Fruit fly (Drosophila melanogaster): ENCODE measurements around the gene bel.

Gene bel

DNA sequence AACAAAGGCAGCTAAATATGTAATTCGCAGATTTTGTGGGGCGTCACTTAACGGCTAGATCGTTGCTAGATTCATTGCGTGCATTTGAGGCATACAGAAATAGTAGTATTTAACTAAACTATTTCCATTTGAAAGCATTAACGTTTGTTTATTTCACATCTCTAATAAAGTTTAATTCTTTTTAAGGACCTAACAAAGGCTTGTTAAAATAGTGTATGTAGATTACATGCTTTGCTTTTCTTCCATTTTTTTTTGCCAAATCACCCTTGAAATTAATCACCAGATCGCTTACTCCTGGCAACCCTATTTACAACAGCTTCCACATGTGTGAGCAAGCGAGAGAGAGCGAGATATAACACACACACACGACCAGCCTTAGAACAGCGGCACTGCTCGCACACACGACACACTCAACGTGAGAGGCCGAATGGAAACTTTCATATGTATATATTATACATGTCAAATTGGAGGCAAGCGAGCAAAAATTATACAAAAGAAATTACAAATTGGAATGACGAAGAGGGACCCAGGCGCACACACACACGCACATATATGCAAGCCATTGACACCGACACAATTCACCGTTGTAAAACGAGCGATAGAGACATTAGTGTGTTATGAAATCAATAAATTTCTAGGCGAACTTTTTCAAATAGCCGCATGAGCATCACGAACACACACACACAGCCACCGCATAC, 1.2 kb downstream of the bel start (continued):
- TF ChIP-seq sug (tag; optimal IDR thresholded peaks at IDR 0.05) (peak; percentile 59), CG14441 (GFP tag; IDR thresholded peaks at IDR 0.05) (peak; percentile 65), vfl (GFP tag; optimal IDR thresholded peaks at IDR 0.05) (no peak), sqz (GFP tag; optimal IDR thresholded peaks at IDR 0.05) (peak; percentile 78), org-1 (GFP tag; optimal IDR thresholded peaks at IDR 0.05) (peak; percentile 52), CG17802 (tag; optimal IDR thresholded peaks at IDR 0.05) (no peak), luna (GFP tag; optimal IDR thresholded peaks at IDR 0.05) (peak; percentile 5), h (optimal IDR thresholded peaks at IDR 0.05) (no peak), Adf1 (GFP tag; IDR thresholded peaks at IDR 0.05) (peak; percentile 42; the same call in 1 of the 2 replicates), CG8290 (GFP tag; optimal IDR thresholded peaks at IDR 0.05) (peak; percentile 37), CG8290 (tag; optimal IDR thresholded peaks at IDR 0.05) (peak in 1 of 2 experiments; percentile 86), HmgD (GFP tag; optimal IDR thresholded peaks at IDR 0.05) (peak; percentile 1), ems (GFP tag; optimal IDR thresholded peaks at IDR 0.05) (peak; percentile 29), Camta (GFP tag; optimal IDR thresholded peaks at IDR 0.05) (peak; percentile 64), Sry-β (GFP tag; optimal IDR thresholded peaks at IDR 0.05) (no peak), Deaf1 (tag; optimal IDR thresholded peaks at IDR 0.05) (peak; percentile 76), crc (GFP tag; optimal IDR thresholded peaks at IDR 0.05) (peak; percentile 22), CrebB (tag; optimal IDR thresholded peaks at IDR 0.05) (no peak), kah (GFP tag; optimal IDR thresholded peaks at IDR 0.05) (peak; percentile 41), CG5953 (GFP tag; IDR thresholded peaks at IDR 0.05) (peak; percentile 42; the same call in 1 of the 2 replicates), onecut (GFP tag; IDR thresholded peaks at IDR 0.05) (peak; percentile 51), corto (GFP tag; optimal IDR thresholded peaks at IDR 0.05) (no peak), CG4424 (GFP tag; optimal IDR thresholded peaks at IDR 0.05) (peak; percentile 35), GATAe (GFP tag; conservative IDR thresholded peaks at IDR 0.05) (no peak), phol (tag; optimal IDR thresholded peaks at IDR 0.05) (peak; percentile 55), cg (GFP tag; optimal IDR thresholded peaks at IDR 0.05) (peak; percentile 96), Ada2b (GFP tag; IDR thresholded peaks at IDR 0.05) (peak; percentile 46; the same call in 1 of the 2 replicates), trem (tag; optimal IDR thresholded peaks at IDR 0.05) (no peak), Hmr (GFP tag; optimal IDR thresholded peaks at IDR 0.05) (peak; percentile 77), CG10431 (GFP tag; optimal IDR thresholded peaks at IDR 0.05) (peak; percentile 66), sima (GFP tag; optimal IDR thresholded peaks at IDR 0.05) (no peak), CG3838 (GFP tag; optimal IDR thresholded peaks at IDR 0.05) (peak; percentile 37), vvl (GFP tag; IDR thresholded peaks at IDR 0.05) (peak; percentile 73), gce (GFP tag; IDR thresholded peaks at IDR 0.05) (peak; percentile 55; the same call in 1 of the 3 replicates), Dref (GFP tag; IDR thresholded peaks at IDR 0.05) (0 out of 2 replicates have a peak, but pooled peaks have one; percentile 2), Nf-YC (tag; optimal IDR thresholded peaks at IDR 0.05) (peak; percentile 65), CG32767 (GFP tag; IDR thresholded peaks at IDR 0.05) (peak; percentile 70), nerfin-2 (GFP tag; IDR thresholded peaks at IDR 0.05; ENCODE audit: partially characterized antibody) (no peak), HLH4C (GFP tag; IDR thresholded peaks at IDR 0.05; ENCODE audit: partially characterized antibody) (no peak), HLHmδ (GFP tag; optimal IDR thresholded peaks at IDR 0.05) (no peak), Ets65A (GFP tag) (no peak), crol (GFP tag; IDR thresholded peaks at IDR 0.05) (no peak), gcm (GFP tag; optimal IDR thresholded peaks at IDR 0.05) (no peak), CG12769 (tag; optimal IDR thresholded peaks at IDR 0.05) (peak; percentile 64), CG6813 (GFP tag; optimal IDR thresholded peaks at IDR 0.05) (peak; percentile 57), CG11723 (GFP tag; optimal IDR thresholded peaks at IDR 0.05) (peak; percentile 43), kni (GFP tag; optimal IDR thresholded peaks at IDR 0.05) (no peak), CG13775 (GFP tag; optimal IDR thresholded peaks at IDR 0.05) (peak; percentile 50), CG8944 (GFP tag; optimal IDR thresholded peaks at IDR 0.05) (no peak), Doc2 (GFP tag; IDR thresholded peaks at IDR 0.05) (no peak), oc (tag; optimal IDR thresholded peaks at IDR 0.05) (peak; percentile 73)
